Fruit fly (Drosophila melanogaster) whole organism, adult: Measurements from ENCODE around the gene Alr.

Experiments used
- CG11617 ChIP-seq: fragments of 200-800 bp; sonication (Bioruptor generic); optimal IDR thresholded peaks from 2 replicates; lab custom pipeline; 2017; ENCODE audit warnings: mild to moderate bottlenecking, missing biosample characterization, missing genetic modification reagents, missing genetic modification characterization
- CG12768 ChIP-seq: fragments of 200-800 bp; sonication (Bioruptor generic); optimal IDR thresholded peaks from 2 replicates; lab custom pipeline; 2017; ENCODE audit warnings: missing biosample characterization, missing genetic modification characterization, mild to moderate bottlenecking, moderate library complexity, missing genetic modification reagents
- CG14711 ChIP-seq: fragments of 200-800 bp; sonication (Bioruptor generic); optimal IDR thresholded peaks from 2 replicates; lab custom pipeline; 2018; ENCODE audit warnings: missing biosample characterization, mild to moderate bottlenecking, missing genetic modification characterization, moderate library complexity
- CG1620 ChIP-seq: fragments of 200-800 bp; sonication (Bioruptor generic); optimal IDR thresholded peaks from 2 replicates; lab custom pipeline; 2016; ENCODE audit warnings: missing biosample characterization, missing genetic modification characterization
- CG33017 ChIP-seq: fragments of 200-800 bp; sonication (Bioruptor generic); optimal IDR thresholded peaks from 2 replicates; lab custom pipeline; 2018; ENCODE audit warnings: missing biosample characterization, mild to moderate bottlenecking, missing genetic modification characterization, moderate library complexity
- CG7045 ChIP-seq: fragments of 200-800 bp; sonication (Bioruptor generic); optimal IDR thresholded peaks from 2 replicates; lab custom pipeline; 2017; ENCODE audit warnings: missing biosample characterization, mild to moderate bottlenecking, missing genetic modification characterization
- CG7101 ChIP-seq: fragments of 200-800 bp; sonication (Bioruptor generic); optimal IDR thresholded peaks from 2 replicates; lab custom pipeline; 2018; ENCODE audit warnings: missing biosample characterization, mild to moderate bottlenecking, missing genetic modification characterization, moderate library complexity
- Hr96 ChIP-seq: fragments of 200-800 bp; sonication (Bioruptor generic); optimal IDR thresholded peaks from 2 replicates; lab custom pipeline; 2016; ENCODE audit warnings: missing biosample characterization, missing genetic modification characterization
- Mnt ChIP-seq: fragments of 200-800 bp; sonication (Bioruptor generic); optimal IDR thresholded peaks from 2 replicates; lab custom pipeline; 2016; ENCODE audit warnings: missing biosample characterization, mild to moderate bottlenecking, missing genetic modification characterization
- bab1 ChIP-seq: fragments of 200-800 bp; sonication (Bioruptor generic); optimal IDR thresholded peaks from 3 replicates; lab custom pipeline; 2019; ENCODE audit warnings: missing biosample characterization, mild to moderate bottlenecking, missing genetic modification characterization, moderate library complexity
- cic ChIP-seq: fragments of 200-800 bp; sonication (Bioruptor generic); optimal IDR thresholded peaks from 2 replicates; lab custom pipeline; 2017; ENCODE audit warnings: missing biosample characterization, mild to moderate bottlenecking, missing genetic modification characterization, moderate library complexity
- cnc ChIP-seq, 2 experiments: fragments of >200 bp; optimal IDR thresholded peaks; 2 replicates each; lab custom pipeline; 2017
- kay ChIP-seq: fragments of 200-800 bp; sonication (Bioruptor generic); peaks from one replicate; lab custom pipeline; 2016; ENCODE audit warnings: missing biosample characterization, missing genetic modification characterization, borderline replicate concordance
- ovo ChIP-seq: fragments of 200-800 bp; sonication (Bioruptor generic); optimal IDR thresholded peaks from 2 replicates; lab custom pipeline; 2016; ENCODE audit warnings: missing biosample characterization, missing genetic modification characterization
- pad ChIP-seq: fragments of 200-800 bp; sonication (Bioruptor generic); optimal IDR thresholded peaks from 3 replicates; lab custom pipeline; 2017; ENCODE audit warnings: missing biosample characterization, missing genetic modification characterization, mild to moderate bottlenecking, moderate library complexity, missing genetic modification reagents
- toe ChIP-seq: fragments of 200-800 bp; sonication (Bioruptor generic); optimal IDR thresholded peaks from 2 replicates; lab custom pipeline; 2016; ENCODE audit warnings: missing biosample characterization, missing genetic modification characterization

Gene Alr

DNA sequence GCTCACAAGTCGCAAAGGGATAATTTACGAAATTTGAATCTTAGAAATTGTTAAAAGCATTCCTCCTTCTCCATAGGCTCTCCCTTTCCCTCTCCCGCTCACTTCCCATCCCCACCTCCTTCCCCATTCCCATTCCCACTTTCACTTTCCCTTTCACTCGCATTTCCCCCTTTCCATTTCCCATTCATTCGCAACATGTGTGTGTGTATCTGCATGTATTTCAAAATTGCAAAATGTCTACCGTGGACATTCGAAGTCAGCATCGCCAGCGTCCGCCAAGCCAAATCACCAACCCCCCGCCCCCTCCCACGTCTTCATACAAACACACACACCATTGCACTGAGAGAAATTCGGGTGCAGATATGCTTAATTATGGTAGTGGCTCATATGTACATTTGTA lies 43.7 kb downstream of the Alr start:
- TF ChIP-seq CG11617 (GFP tag; lab: Kevin White, UChicago) (no peak), CG12768 (GFP tag; lab: Kevin White, UChicago) (no peak), bab1 (GFP tag; lab: Kevin White, UChicago) (no peak), Mnt (GFP tag; lab: Kevin White, UChicago) (no peak), CG7045 (GFP tag; lab: Kevin White, UChicago) (no peak), Hr96 (GFP tag; lab: Kevin White, UChicago) (no peak), kay (no peak), CG1620 (GFP tag; lab: Kevin White, UChicago) (no peak), CG7101 (no peak), toe (no peak), ovo (GFP tag; lab: Kevin White, UChicago) (no peak), cnc (optimal IDR thresholded peaks at IDR 0.05; lab: Kevin White, UChicago) (no peak), CG33017 (no peak), CG14711 (no peak)

DNA sequence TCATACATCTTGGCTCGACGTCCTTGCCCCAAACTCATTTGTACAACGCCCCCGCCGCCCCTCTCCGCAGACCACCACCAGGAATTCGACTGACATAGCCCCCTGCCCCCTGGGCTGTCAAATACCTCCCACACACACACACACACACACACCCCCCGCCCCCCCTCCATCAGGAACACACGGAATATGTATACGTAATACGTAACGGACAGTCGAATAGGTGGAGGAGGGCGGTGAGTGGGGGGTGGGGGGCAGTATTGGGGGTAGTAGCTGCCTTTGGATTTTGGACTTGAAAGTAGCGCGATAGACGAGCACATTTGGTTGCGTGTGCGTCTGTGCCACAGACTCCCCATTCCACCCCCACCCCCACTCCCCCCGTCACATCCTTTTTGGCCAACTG lies 44.5 kb downstream of the Alr start:
- TF ChIP-seq CG14711 (no peak), CG1620 (GFP tag; lab: Kevin White, UChicago) (no peak), pad (GFP tag; lab: Kevin White, UChicago) (no peak)

DNA sequence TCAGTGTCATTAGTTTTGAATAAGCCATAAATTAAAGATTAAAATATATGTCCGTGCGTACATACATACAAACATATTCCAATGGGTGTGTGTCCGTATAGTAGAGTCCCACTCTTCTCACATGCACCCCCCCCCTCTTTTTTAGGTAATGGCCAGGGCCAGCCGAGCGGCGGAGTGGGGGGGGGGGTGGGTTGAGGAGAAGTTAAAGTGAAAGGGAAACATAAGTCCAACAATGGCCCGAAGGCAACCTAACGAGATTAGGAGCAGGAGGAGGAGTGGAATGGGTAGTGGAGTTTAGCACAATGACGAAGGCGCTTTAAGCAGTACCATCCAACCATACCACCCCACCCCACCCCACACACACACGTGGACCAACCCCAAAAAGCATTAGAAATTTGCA lies 47.7 kb downstream of the Alr start:
- no peak for TF ChIP-seq CG11617 (GFP tag; lab: Kevin White, UChicago)
- TF ChIP-seq toe: no peak
- TF ChIP-seq CG14711: no peak
- no peak for TF ChIP-seq kay
- TF ChIP-seq CG7101: no peak
- no peak for TF ChIP-seq Hr96 (GFP tag; lab: Kevin White, UChicago)
- TF ChIP-seq CG33017: no peak
- no peak for TF ChIP-seq cic (GFP tag; lab: Kevin White, UChicago)
- no peak for TF ChIP-seq ovo (GFP tag; lab: Kevin White, UChicago)
- TF ChIP-seq pad (GFP tag; lab: Kevin White, UChicago): no peak
- TF ChIP-seq bab1 (GFP tag; lab: Kevin White, UChicago): no peak
- no peak for TF ChIP-seq CG12768 (GFP tag; lab: Kevin White, UChicago)
